Fruit fly (Drosophila melanogaster) whole organism, pupa: ENCODE results near the gene lqfR.

Experiments
- CG10348 ChIP-seq: fragments of 200-800 bp; sonication (Bioruptor generic); IDR thresholded peaks from 2 replicates; pipeline ENCODE4 v1.3.6; 2022; ENCODE audit warnings: missing biosample characterization, missing genetic modification characterization
- CG12605 ChIP-seq: fragments of 200-800 bp; sonication (Bioruptor generic); IDR thresholded peaks from 2 replicates; pipeline ENCODE4 v1.3.6; 2022; ENCODE audit warnings: missing biosample characterization, missing genetic modification characterization
- CG13204 ChIP-seq: fragments of 200-800 bp; sonication (Bioruptor generic); optimal IDR thresholded peaks from 2 replicates; lab custom pipeline; 2018; ENCODE audit warnings: missing biosample characterization, mild to moderate bottlenecking, missing genetic modification characterization, moderate library complexity
- CG14655 ChIP-seq: fragments of 200-800 bp; sonication (Bioruptor generic); optimal IDR thresholded peaks from 3 replicates; lab custom pipeline; 2017; ENCODE audit warnings: mild to moderate bottlenecking, missing biosample characterization, missing genetic modification reagents, missing genetic modification characterization
- CG15710 ChIP-seq: fragments of 200-800 bp; sonication (Bioruptor generic); optimal IDR thresholded peaks from 2 replicates; lab custom pipeline; 2018; ENCODE audit warnings: missing biosample characterization, mild to moderate bottlenecking, missing genetic modification characterization, moderate library complexity
- CG17806 ChIP-seq: fragments of 200-800 bp; sonication (Bioruptor generic); optimal IDR thresholded peaks from 2 replicates; lab custom pipeline; 2018; ENCODE audit warnings: missing biosample characterization, mild to moderate bottlenecking, missing genetic modification characterization, moderate library complexity
- CG32121 ChIP-seq: fragments of 200-800 bp; sonication (Bioruptor generic); IDR thresholded peaks from 2 replicates; pipeline ENCODE4 v1.3.6; 2022; ENCODE audit warnings: missing biosample characterization, missing genetic modification characterization
- CG34367 ChIP-seq: fragments of 200-800 bp; sonication (Bioruptor generic); optimal IDR thresholded peaks from 2 replicates; lab custom pipeline; 2018; ENCODE audit warnings: missing biosample characterization, mild to moderate bottlenecking, missing genetic modification characterization
- CG4496 ChIP-seq: fragments of 200-800 bp; sonication (Bioruptor generic); IDR thresholded peaks from 3 replicates; pipeline ENCODE4 v1.3.6; 2022; ENCODE audit warnings: missing biosample characterization, missing genetic modification characterization
- CG8159 ChIP-seq: fragments of 200-800 bp; sonication (Bioruptor generic); optimal IDR thresholded peaks from 3 replicates; lab custom pipeline; 2018; ENCODE audit warnings: missing biosample characterization, mild to moderate bottlenecking, missing genetic modification characterization, moderate library complexity
- CG8301 ChIP-seq: fragments of 200-800 bp; sonication (Bioruptor generic); optimal IDR thresholded peaks from 2 replicates; lab custom pipeline; 2018; ENCODE audit warnings: missing biosample characterization, mild to moderate bottlenecking, missing genetic modification characterization
- CG9948 ChIP-seq: fragments of 200-800 bp; sonication (Bioruptor generic); optimal IDR thresholded peaks from 2 replicates; lab custom pipeline; 2018; ENCODE audit warnings: missing biosample characterization, mild to moderate bottlenecking, missing genetic modification characterization, moderate library complexity
- D1 ChIP-seq: fragments of 200-800 bp; sonication (Bioruptor generic); optimal IDR thresholded peaks from 2 replicates; lab custom pipeline; 2018; ENCODE audit warnings: missing biosample characterization, mild to moderate bottlenecking, missing genetic modification characterization, moderate library complexity
- EcR ChIP-seq: fragments of 200-800 bp; sonication (Bioruptor generic); optimal IDR thresholded peaks from 3 replicates; lab custom pipeline; 2019; ENCODE audit warnings: missing biosample characterization, missing genetic modification characterization, mild to moderate bottlenecking, moderate library complexity, missing genetic modification reagents
- Ets98B ChIP-seq: fragments of 200-800 bp; sonication (Bioruptor generic); IDR thresholded peaks from 2 replicates; pipeline ENCODE4 v1.3.6; 2022; ENCODE audit warnings: missing biosample characterization, missing genetic modification characterization
- Pif1A ChIP-seq: fragments of 200-800 bp; sonication (Bioruptor generic); optimal IDR thresholded peaks from 3 replicates; lab custom pipeline; 2016; ENCODE audit warnings: missing biosample characterization, missing genetic modification characterization
- Pif1B ChIP-seq: fragments of 200-800 bp; sonication (Bioruptor generic); optimal IDR thresholded peaks from 3 replicates; lab custom pipeline; 2016; ENCODE audit warnings: missing biosample characterization, missing genetic modification characterization
- Snoo ChIP-seq: fragments of 200-800 bp; sonication (Bioruptor generic); optimal IDR thresholded peaks from 3 replicates; lab custom pipeline; 2017; ENCODE audit warnings: missing biosample characterization, mild to moderate bottlenecking, missing genetic modification characterization, inconsistent platforms
- fd96Ca ChIP-seq: fragments of 200-800 bp; sonication (Bioruptor generic); IDR thresholded peaks from 3 replicates; pipeline ENCODE4 v1.3.6; 2022; ENCODE audit warnings: missing biosample characterization, missing genetic modification characterization
- gl ChIP-seq: fragments of 200-800 bp; sonication (Bioruptor generic); optimal IDR thresholded peaks from 2 replicates; lab custom pipeline; 2018; ENCODE audit warnings: missing biosample characterization, mild to moderate bottlenecking, missing genetic modification characterization
- rn ChIP-seq: fragments of 200-800 bp; sonication (Bioruptor generic); IDR thresholded peaks from 2 replicates; pipeline ENCODE4 v1.3.6; 2022; ENCODE audit warnings: missing biosample characterization, missing genetic modification characterization

The lqfR gene

dm6 chr3R:22454397-22455334 lies 43.6 kb downstream of the lqfR start:
- TF ChIP-seq rn (GFP tag; lab: Robert Waterston, UW), result no peak
- TF ChIP-seq EcR (GFP tag; lab: Kevin White, UChicago), result no peak
- no peak for TF ChIP-seq Snoo
- TF ChIP-seq, all 21 proteins: peak for 0

- no peak for TF ChIP-seq rn (GFP tag; lab: Robert Waterston, UW)
- TF ChIP-seq EcR (GFP tag; lab: Kevin White, UChicago), result no peak
- TF ChIP-seq CG15710 (tag; lab: Kevin White, UChicago), result peak; percentile 39
- peak; percentile 71 for TF ChIP-seq CG8159 (tag; lab: Kevin White, UChicago)
- TF ChIP-seq Pif1A (GFP tag; lab: Kevin White, UChicago), result no peak
- TF ChIP-seq CG9948 (tag; lab: Kevin White, UChicago), result peak; percentile 50
- no peak for TF ChIP-seq D1
- peak; percentile 41 for TF ChIP-seq CG8301 (tag; lab: Kevin White, UChicago)
- no peak for TF ChIP-seq CG14655
- no peak for TF ChIP-seq gl
- TF ChIP-seq CG32121 (GFP tag; lab: Robert Waterston, UW), result no peak
- TF ChIP-seq fd96Ca, result 0 out of 3 replicates have a peak, but pooled peaks have one; percentile 16
- TF ChIP-seq Ets98B (GFP tag; lab: Robert Waterston, UW), result no peak
- TF ChIP-seq CG17806 (tag; lab: Kevin White, UChicago), result peak; percentile 14
- TF ChIP-seq Pif1B, result peak; percentile 17
- TF ChIP-seq CG34367, result peak; percentile 16
These were observed 44.4 kb downstream of the lqfR start for dm6 chr3R:22455335-22455985.

dm6 chr3R:22456007-22456406 lies 44.9 kb downstream of the lqfR start:
- TF ChIP-seq CG9948 (tag; lab: Kevin White, UChicago) (no peak), D1 (no peak), Pif1B (no peak), CG10348 (GFP tag; lab: Robert Waterston, UW) (no peak), CG14655 (no peak), CG32121 (GFP tag; lab: Robert Waterston, UW) (no peak), CG13204 (GFP tag; lab: Kevin White, UChicago) (no peak), CG17806 (tag; lab: Kevin White, UChicago) (no peak), CG4496 (GFP tag; lab: Robert Waterston, UW) (no peak), rn (GFP tag; lab: Robert Waterston, UW) (no peak), CG34367 (no peak), fd96Ca (no peak), Pif1A (GFP tag; lab: Kevin White, UChicago) (no peak), CG12605 (no peak), Snoo (no peak), CG8301 (tag; lab: Kevin White, UChicago) (no peak), Ets98B (GFP tag; lab: Robert Waterston, UW) (no peak), CG15710 (tag; lab: Kevin White, UChicago) (no peak)
- TF ChIP-seq, all 21 proteins: peak for 0

DNA sequence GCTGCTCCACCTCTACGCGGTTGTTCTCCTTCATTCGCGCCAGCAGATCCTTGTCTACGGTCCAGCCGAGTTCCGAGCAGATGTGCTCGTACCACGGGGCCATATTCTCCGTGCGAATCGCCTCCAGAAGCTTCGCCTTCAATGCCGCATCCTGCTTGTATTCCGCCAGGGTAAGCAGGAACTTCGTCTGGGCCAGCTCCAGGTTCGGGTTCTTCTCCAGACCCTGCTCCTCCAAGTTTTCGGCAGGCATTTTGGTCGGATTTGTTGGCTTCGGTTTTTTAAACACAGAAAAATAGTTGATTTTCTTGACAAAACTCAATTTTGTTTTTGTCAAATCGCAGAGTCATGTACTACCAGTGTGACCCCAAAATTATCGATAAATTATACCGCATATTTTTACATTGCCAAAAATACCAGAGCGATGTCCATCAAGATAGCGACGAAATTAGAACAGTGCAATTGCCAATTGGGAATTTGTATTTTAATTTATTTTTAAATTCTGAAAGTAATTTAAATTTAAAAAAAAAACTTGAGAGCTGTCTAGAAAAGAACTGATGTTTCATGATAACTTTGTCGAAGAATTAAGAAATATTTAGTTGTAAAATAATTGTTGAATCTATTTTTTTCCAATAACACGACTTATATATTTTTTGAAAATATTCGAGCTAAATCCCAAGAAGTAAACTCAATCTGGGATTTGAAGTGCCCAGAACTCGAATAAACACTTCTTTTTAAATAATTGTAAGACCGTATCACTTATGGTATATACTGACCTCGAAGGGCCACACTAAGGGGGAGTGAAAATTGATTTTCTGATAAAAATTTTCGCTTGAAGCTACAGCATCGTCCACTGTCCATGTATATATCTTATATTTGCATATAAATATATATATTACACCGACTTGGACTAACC lies 50.8 kb downstream of the lqfR start, which contains the start of the genes Rpn7 and AP-2mu:
Gene Rpn7, minus strand, starts transcription at position 382 of the 913 bp plus-strand sequence.
Gene AP-2mu, plus strand, starts transcription at position 783 of the 913 bp plus-strand sequence.
- TF ChIP-seq CG10348 (GFP tag; lab: Robert Waterston, UW) (no peak), Pif1B (no peak), Ets98B (GFP tag; lab: Robert Waterston, UW) (no peak), CG13204 (GFP tag; lab: Kevin White, UChicago) (no peak), D1 (no peak), CG32121 (GFP tag; lab: Robert Waterston, UW) (no peak), CG12605 (no peak), CG8159 (tag; lab: Kevin White, UChicago) (no peak), Pif1A (GFP tag; lab: Kevin White, UChicago) (no peak), fd96Ca (no peak)

- no peak for TF ChIP-seq EcR (GFP tag; lab: Kevin White, UChicago)
- TF ChIP-seq Ets98B (GFP tag; lab: Robert Waterston, UW), result peak; percentile 9; the same call in 1 of the 2 replicates
- no peak for TF ChIP-seq CG15710 (tag; lab: Kevin White, UChicago)
- 0 out of 3 replicates have a peak, but pooled peaks have one; percentile 16 for TF ChIP-seq CG4496 (GFP tag; lab: Robert Waterston, UW)
- no peak for TF ChIP-seq CG34367
- no peak for TF ChIP-seq CG8301 (tag; lab: Kevin White, UChicago)
- no peak for TF ChIP-seq rn (GFP tag; lab: Robert Waterston, UW)
- TF ChIP-seq, all 21 proteins: peak for 2
These were observed 53.6 kb downstream of the lqfR start, which contains the start of gene CG7054 for dm6 chr3R:22464611-22465113. Gene CG7054 (plus strand): TSS chr3R:22464985.
